Worm (Caenorhabditis elegans) whole organism, L3 larva: Measurements from ENCODE around the gene ZK822.1.

ENCODE experiments used
- aly-2 ChIP-seq: fragments of 150-350 bp; optimal IDR thresholded peaks from 2 replicates; lab custom pipeline; 2014; ENCODE audit warnings: missing biosample characterization, missing genetic modification characterization
- elt-1 ChIP-seq: fragments of 150-350 bp; optimal IDR thresholded peaks from 2 replicates; lab custom pipeline; 2014; ENCODE audit warnings: missing biosample characterization, missing genetic modification characterization
- fos-1 ChIP-seq: fragments of 150-350 bp; optimal IDR thresholded peaks from 2 replicates; lab custom pipeline; 2014; ENCODE audit warnings: missing biosample characterization, missing genetic modification characterization
- nhr-77 ChIP-seq: fragments of 150-350 bp; optimal IDR thresholded peaks from 2 replicates; lab custom pipeline; 2014; ENCODE audit warnings: missing biosample characterization, missing genetic modification characterization
- unc-39 ChIP-seq: sonication (generic microtip); optimal IDR thresholded peaks from 4 replicates; lab custom pipeline; 2017; ENCODE audit warnings: missing biosample characterization, missing genetic modification characterization
- ztf-11 ChIP-seq: fragments of 150-350 bp; optimal IDR thresholded peaks from 2 replicates; lab custom pipeline; 2014; ENCODE audit warnings: missing biosample characterization, missing genetic modification characterization
- ztf-4 ChIP-seq: fragments of 150-350 bp; optimal IDR thresholded peaks from 2 replicates; lab custom pipeline; 2014; ENCODE audit warnings: missing biosample characterization, missing genetic modification characterization

DNA sequence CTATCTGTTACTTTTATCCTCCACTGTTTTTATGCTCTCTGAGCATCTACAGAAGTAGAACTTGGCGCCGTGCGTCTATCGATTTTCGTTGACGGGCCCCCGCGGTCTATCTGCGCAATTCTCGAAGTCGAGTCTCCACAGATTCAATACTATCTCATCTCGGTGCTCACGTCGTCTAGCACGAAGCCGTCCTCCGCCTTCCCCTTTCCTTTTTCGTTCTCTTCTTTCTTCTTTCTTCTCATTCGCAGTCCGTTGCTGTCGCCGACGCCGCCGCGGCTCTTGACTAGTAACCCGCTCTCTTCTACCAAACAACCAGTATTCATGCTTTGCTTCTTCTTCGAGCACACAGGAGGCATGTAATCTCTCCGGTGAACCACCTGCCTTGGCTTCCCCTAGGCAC, 50.8 kb downstream of the ZK822.1 start:
- TF ChIP-seq aly-2 (tag; lab: Kevin White, UChicago): no peak
- TF ChIP-seq nhr-77 (tag; lab: Kevin White, UChicago): no peak
- TF ChIP-seq ztf-11 (tag; lab: Kevin White, UChicago): no peak
- TF ChIP-seq ztf-4 (tag; lab: Kevin White, UChicago): no peak
- TF ChIP-seq fos-1: no peak
- TF ChIP-seq elt-1: no peak
- no peak for TF ChIP-seq unc-39 (tag; lab: Kevin White, UChicago)
